Worm (Caenorhabditis elegans): ENCODE data around the gene K07F5.22.

DNA sequence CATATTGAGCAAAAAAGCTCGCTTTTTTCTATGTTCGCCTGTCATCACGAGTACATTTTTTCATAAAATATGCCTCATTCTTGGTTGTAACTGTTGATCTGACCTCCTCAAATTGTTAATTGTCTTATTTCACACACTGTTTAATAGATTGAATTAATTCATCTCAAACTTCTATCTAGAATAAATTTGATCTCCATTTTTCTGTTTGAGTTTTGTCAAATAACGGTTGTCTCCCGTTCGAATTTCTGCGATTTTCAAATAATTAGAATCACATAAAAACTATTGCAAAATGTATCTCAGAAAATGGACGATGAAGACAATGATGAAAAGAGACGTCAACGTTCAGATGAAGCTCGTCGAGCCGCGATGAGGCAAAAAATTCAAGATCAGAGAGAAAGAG, 3.0 kb upstream of the K07F5.22 start, which contains the start of gene K07F5.14:
- TF ChIP-seq snpc-4 (tag; optimal IDR thresholded peaks at IDR 0.05) (no peak), unc-120 (tag; optimal IDR thresholded peaks at IDR 0.05; ENCODE audit: poor library complexity, severe bottlenecking) (no peak)
